Fruit fly (Drosophila melanogaster) S2 (cell line): ENCODE results near the gene CG6878.

Experiments used
- CG8478 ChIP-seq: fragments of >200 bp; optimal IDR thresholded peaks from 2 replicates; lab custom pipeline; 2018
- CTCF ChIP-seq, 2 experiments: fragments of >200 bp; optimal IDR thresholded peaks; 2 replicates each; lab custom pipeline; 2018

dm6 chr3L:15140268-15140957, 21.2 kb upstream of the CG6878 start:
- no peak for TF ChIP-seq CTCF (optimal IDR thresholded peaks at IDR 0.05; lab: Kevin White, UChicago)
- TF ChIP-seq CG8478 (lab: Kevin White, UChicago) = no peak
